Worm (Caenorhabditis elegans): ENCODE measurements around the gene str-30.

ce11 chrV:3771437-3772256 is 46.8 kb downstream of the str-30 start, which contains the start of the genes R08E5.1 and rips-1:
- TF ChIP-seq unc-62 (GFP tag; optimal IDR thresholded peaks at IDR 0.05) (no peak), nhr-12 (tag; optimal IDR thresholded peaks at IDR 0.05) (no peak), nhr-11 (tag; optimal IDR thresholded peaks at IDR 0.05) (no peak), sma-9 (GFP tag; optimal IDR thresholded peaks at IDR 0.05) (peak; percentile 18), sma-9 (tag; optimal IDR thresholded peaks at IDR 0.05) (no peak), R02D3.7 (tag; optimal IDR thresholded peaks at IDR 0.05) (no peak), fos-1 (tag; optimal IDR thresholded peaks at IDR 0.05) (no peak)
